Worm (Caenorhabditis elegans) whole organism, L4 larva: ENCODE results near the gene Y66D12A.6.

Experiments
- ZK546.5 ChIP-seq, 2 experiments: sonication (generic microtip); optimal IDR thresholded peaks; 2 replicates each; lab custom pipeline; 2017; ENCODE audit warnings: missing biosample characterization in 2 of 2, missing genetic modification characterization in 2 of 2
- aly-2 ChIP-seq: sonication (generic microtip); optimal IDR thresholded peaks from 2 replicates; lab custom pipeline; 2018; ENCODE audit warnings: missing biosample characterization, missing genetic modification characterization
- hmg-1.1 ChIP-seq: fragments of 200-800 bp; sonication (Bioruptor generic); IDR thresholded peaks from 2 replicates; pipeline ENCODE4 v1.3.6; 2022; ENCODE audit warnings: missing genetic modification reagents, missing genetic modification characterization, missing compliant biosample characterization
- lsy-2 ChIP-seq, 2 experiments: fragments of 150-350 bp in 1 of 2; sonication (generic microtip) in 1 of 2; optimal IDR thresholded peaks; 2 replicates each; lab custom pipeline; 2014 to 2017; ENCODE audit warnings: missing biosample characterization in 2 of 2, missing genetic modification characterization in 2 of 2
- saeg-2 ChIP-seq: fragments of 200-800 bp; sonication (Bioruptor generic); IDR thresholded peaks from 2 replicates; pipeline ENCODE4 v1.3.6; 2022; ENCODE audit warnings: missing genetic modification reagents, missing genetic modification characterization, missing compliant biosample characterization
- snpc-4 ChIP-seq: fragments of 150-350 bp; optimal IDR thresholded peaks from 2 replicates; lab custom pipeline; 2014; ENCODE audit warnings: missing biosample characterization, missing genetic modification characterization
- unc-62 ChIP-seq, 3 experiments: fragments of 150-350 bp in 1 of 3; sonication (generic microtip); optimal IDR thresholded peaks in 2 of 3; peaks in 1 of 3; 1 replicate in 1 of 3; 2 replicates in 2 of 3; lab custom pipeline; 2014 to 2017; ENCODE audit warnings: missing biosample characterization in 3 of 3, missing genetic modification characterization in 3 of 3, missing genetic modification reagents in 3 of 3, missing genotype in 1 of 3
- zfp-2 ChIP-seq: sonication (generic microtip); optimal IDR thresholded peaks from 2 replicates; lab custom pipeline; 2016; ENCODE audit warnings: mild to moderate bottlenecking, missing genetic modification characterization, missing compliant biosample characterization

DNA sequence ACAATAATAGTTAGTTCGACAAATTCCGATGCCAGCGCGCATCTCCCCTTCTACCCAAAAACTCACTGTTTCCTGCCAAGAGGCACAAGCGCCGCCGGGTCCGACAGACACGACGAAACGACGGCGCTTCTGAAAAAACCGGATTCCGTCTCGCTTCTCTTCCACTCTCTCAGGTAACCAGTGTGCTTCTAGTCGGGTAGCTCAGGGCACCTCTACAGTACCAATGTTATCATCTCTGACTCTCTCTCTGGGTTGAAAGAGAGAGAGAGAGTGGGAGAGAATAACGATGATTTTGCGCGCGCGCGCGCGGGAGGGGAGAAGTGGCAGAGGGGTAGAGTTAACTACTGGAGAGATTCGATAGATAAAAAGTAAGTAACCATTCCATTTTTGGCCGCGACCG lies 24.3 kb downstream of the Y66D12A.6 start:
- TF ChIP-seq unc-62 (GFP tag; optimal IDR thresholded peaks at IDR 0.05 in 1 of 2; lab: Kevin White, UChicago) = peak in 1 of 2 experiments; percentile 99
- no peak for TF ChIP-seq unc-62 (tag; optimal IDR thresholded peaks at IDR 0.05; lab: Kevin White, UChicago)
- no peak for TF ChIP-seq zfp-2
- no peak for TF ChIP-seq saeg-2
- no peak for TF ChIP-seq lsy-2 (tag; optimal IDR thresholded peaks at IDR 0.05; lab: Kevin White, UChicago)
- TF ChIP-seq hmg-1.1 (GFP tag; lab: Robert Waterston, UW) = no peak; the same call in 1 of the 2 replicates
- no peak for TF ChIP-seq aly-2 (tag; lab: Kevin White, UChicago)
- no peak for TF ChIP-seq ZK546.5 (tag; optimal IDR thresholded peaks at IDR 0.05; lab: Kevin White, UChicago)
- TF ChIP-seq snpc-4 (tag; lab: Kevin White, UChicago) = no peak
